Worm (Caenorhabditis elegans) whole organism, mixed stage, embryonic: ENCODE results near the gene ceh-93.

Experiments used
- M03D4.4 ChIP-seq: sonication (generic microtip); optimal IDR thresholded peaks from 2 replicates; lab custom pipeline; 2017; ENCODE audit warnings: mild to moderate bottlenecking, missing genetic modification characterization, missing compliant biosample characterization
- bed-3 ChIP-seq: fragments of 200-800 bp; sonication (Bioruptor generic); optimal IDR thresholded peaks from 3 replicates; lab custom pipeline; 2018; ENCODE audit warnings: mild to moderate bottlenecking, missing genetic modification characterization, moderate library complexity, missing compliant biosample characterization
- blmp-1 ChIP-seq: fragments of 150-350 bp; optimal IDR thresholded peaks from 2 replicates; lab custom pipeline; 2014; ENCODE audit warnings: missing biosample characterization, missing genetic modification characterization
- ceh-39 ChIP-seq: fragments of 150-350 bp; optimal IDR thresholded peaks from 2 replicates; lab custom pipeline; 2014; ENCODE audit warnings: missing biosample characterization, missing genetic modification characterization
- ceh-43 ChIP-seq: fragments of 200-800 bp; sonication (Bioruptor generic); optimal IDR thresholded peaks from 2 replicates; lab custom pipeline; 2018; ENCODE audit warnings: mild to moderate bottlenecking, missing genetic modification characterization, moderate library complexity, missing compliant biosample characterization
- ceh-83 ChIP-seq: fragments of 200-800 bp; sonication (Bioruptor generic); optimal IDR thresholded peaks from 2 replicates; lab custom pipeline; 2018; ENCODE audit warnings: mild to moderate bottlenecking, missing genetic modification characterization, missing compliant biosample characterization
- ces-1 ChIP-seq: fragments of 150-350 bp; optimal IDR thresholded peaks from 2 replicates; lab custom pipeline; 2014; ENCODE audit warnings: missing biosample characterization, missing genetic modification reagents, missing genetic modification characterization
- cnd-1 ChIP-seq: fragments of 200-800 bp; sonication (Bioruptor generic); optimal IDR thresholded peaks from 2 replicates; lab custom pipeline; 2018; ENCODE audit warnings: mild to moderate bottlenecking, missing genetic modification characterization, missing compliant biosample characterization
- drap-1 ChIP-seq: fragments of 200-800 bp; sonication (Bioruptor generic); optimal IDR thresholded peaks from 3 replicates; lab custom pipeline; 2018; ENCODE audit warnings: mild to moderate bottlenecking, missing genetic modification characterization, missing compliant biosample characterization
- elt-1 ChIP-seq: sonication (generic microtip); optimal IDR thresholded peaks from 2 replicates; lab custom pipeline; 2017; ENCODE audit warnings: missing genetic modification characterization, mild to moderate bottlenecking, missing compliant biosample characterization, antibody characterized with exemption, moderate library complexity, borderline replicate concordance; ENCODE audit not compliant: insufficient read depth
- flh-1 ChIP-seq: fragments of 200-800 bp; sonication (Bioruptor generic); optimal IDR thresholded peaks from 2 replicates; lab custom pipeline; 2018; ENCODE audit warnings: mild to moderate bottlenecking, missing genetic modification characterization, moderate library complexity, missing compliant biosample characterization
- ham-2 ChIP-seq: fragments of 200-800 bp; sonication (Bioruptor generic); optimal IDR thresholded peaks from 2 replicates; lab custom pipeline; 2018; ENCODE audit warnings: mild to moderate bottlenecking, missing genetic modification characterization, missing compliant biosample characterization
- lsy-2 ChIP-seq: fragments of 150-350 bp; optimal IDR thresholded peaks from 2 replicates; lab custom pipeline; 2014; ENCODE audit warnings: missing biosample characterization, missing genetic modification characterization
- mep-1 ChIP-seq: fragments of 150-350 bp; optimal IDR thresholded peaks from 2 replicates; lab custom pipeline; 2017; ENCODE audit warnings: missing biosample characterization, missing genetic modification reagents, missing genetic modification characterization, inconsistent platforms
- mls-2 ChIP-seq: sonication (generic microtip); optimal IDR thresholded peaks from 2 replicates; lab custom pipeline; 2016; ENCODE audit warnings: mild to moderate bottlenecking, missing genetic modification characterization, moderate library complexity, missing compliant biosample characterization
- nhr-237 ChIP-seq: fragments of 150-350 bp; optimal IDR thresholded peaks from 2 replicates; lab custom pipeline; 2014; ENCODE audit warnings: missing biosample characterization, missing genetic modification characterization
- pha-4 ChIP-seq: fragments of 150-350 bp; optimal IDR thresholded peaks from 2 replicates; lab custom pipeline; 2018; ENCODE audit warnings: missing biosample characterization, missing genetic modification reagents, missing genetic modification characterization
- sem-2 ChIP-seq: fragments of 200-800 bp; sonication (Bioruptor generic); optimal IDR thresholded peaks from 2 replicates; lab custom pipeline; 2018; ENCODE audit warnings: mild to moderate bottlenecking, missing genetic modification characterization, missing compliant biosample characterization
- sptf-1 ChIP-seq: sonication (generic microtip); optimal IDR thresholded peaks from 2 replicates; lab custom pipeline; 2017; ENCODE audit warnings: mild to moderate bottlenecking, missing genetic modification characterization, moderate library complexity, missing compliant biosample characterization
- tbx-8 ChIP-seq: fragments of 200-800 bp; sonication (Bioruptor generic); optimal IDR thresholded peaks from 2 replicates; lab custom pipeline; 2018; ENCODE audit warnings: mild to moderate bottlenecking, missing genetic modification characterization, moderate library complexity, missing compliant biosample characterization
- unc-120 ChIP-seq: sonication (generic microtip); optimal IDR thresholded peaks from 2 replicates; lab custom pipeline; 2017; ENCODE audit warnings: missing genetic modification characterization, missing compliant biosample characterization; ENCODE audit not compliant: poor library complexity, severe bottlenecking
- zip-8 ChIP-seq: fragments of 150-350 bp; optimal IDR thresholded peaks from 2 replicates; lab custom pipeline; 2014; ENCODE audit warnings: missing biosample characterization, missing genetic modification characterization
- ztf-11 ChIP-seq: fragments of 150-350 bp; optimal IDR thresholded peaks from 2 replicates; lab custom pipeline; 2014; ENCODE audit warnings: missing biosample characterization, missing genetic modification characterization

ceh-93 gene

ce11 chrX:388728-389127, at the start of gene ceh-93:
Gene ceh-93 (minus strand): TSS chrX:388797.
- TF ChIP-seq zip-8 (tag; lab: Kevin White, UChicago) (no peak), ces-1 (GFP tag; lab: Kevin White, UChicago) (peak; percentile 44)

- no peak for TF ChIP-seq mls-2 (tag; lab: Kevin White, UChicago)
- TF ChIP-seq sem-2 (GFP tag; lab: Kevin White, UChicago) = no peak
- TF ChIP-seq M03D4.4 = no peak
- no peak for TF ChIP-seq nhr-237 (tag; lab: Kevin White, UChicago)
- TF ChIP-seq lsy-2 (tag; lab: Kevin White, UChicago) = no peak
- TF ChIP-seq ceh-39 (tag; lab: Kevin White, UChicago) = no peak
- TF ChIP-seq sptf-1 (tag; lab: Kevin White, UChicago) = no peak
Observed at ce11 chrX:438396-438795, 49.8 kb upstream of the ceh-93 start.

- TF ChIP-seq lsy-2 (tag; lab: Kevin White, UChicago) (peak; percentile 34), ceh-83 (GFP tag; lab: Kevin White, UChicago) (peak; percentile 45), sem-2 (GFP tag; lab: Kevin White, UChicago) (no peak)
Observed at ce11 chrX:433747-434146, 45.1 kb upstream of the ceh-93 start, which contains the start of gene dve-1. Gene dve-1 (minus strand): TSS chrX:433812.

- TF ChIP-seq elt-1 = peak; percentile 1
- no peak for TF ChIP-seq sptf-1 (tag; lab: Kevin White, UChicago)
- peak; percentile 0 for TF ChIP-seq zip-8 (tag; lab: Kevin White, UChicago)
- no peak for TF ChIP-seq ceh-43
- peak; percentile 87 for TF ChIP-seq blmp-1 (tag; lab: Kevin White, UChicago)
Observed at ce11 chrX:433029-433693, 44.6 kb upstream of the ceh-93 start.

ce11 chrX:431596-431995, 43.0 kb upstream of the ceh-93 start:
- peak; percentile 29 for TF ChIP-seq pha-4 (tag; lab: Kevin White, UChicago)
- peak; percentile 13 for TF ChIP-seq ham-2 (GFP tag; lab: Kevin White, UChicago)
- TF ChIP-seq lsy-2 (tag; lab: Kevin White, UChicago) = peak; percentile 35
- TF ChIP-seq flh-1 (GFP tag; lab: Kevin White, UChicago) = no peak

ce11 chrX:425535-425934, 36.9 kb upstream of the ceh-93 start, which contains the start of gene ZK1193.2:
Gene ZK1193.2 (minus strand): TSS chrX:425635.
- no peak for TF ChIP-seq nhr-237 (tag; lab: Kevin White, UChicago)
- TF ChIP-seq mep-1 = no peak
- TF ChIP-seq ceh-83 (GFP tag; lab: Kevin White, UChicago) = no peak
- TF ChIP-seq flh-1 (GFP tag; lab: Kevin White, UChicago) = no peak

ce11 chrX:423757-424156, 35.2 kb upstream of the ceh-93 start:
- no peak for TF ChIP-seq tbx-8 (GFP tag; lab: Kevin White, UChicago)
- TF ChIP-seq cnd-1 = no peak
- no peak for TF ChIP-seq drap-1 (GFP tag; lab: Kevin White, UChicago)
- no peak for TF ChIP-seq ztf-11
- TF ChIP-seq unc-120 (tag; lab: Kevin White, UChicago) = no peak
- TF ChIP-seq ceh-83 (GFP tag; lab: Kevin White, UChicago) = no peak
- TF ChIP-seq nhr-237 (tag; lab: Kevin White, UChicago) = no peak
- no peak for TF ChIP-seq mep-1
- no peak for TF ChIP-seq flh-1 (GFP tag; lab: Kevin White, UChicago)
- TF ChIP-seq elt-1 = no peak
- no peak for TF ChIP-seq mls-2 (tag; lab: Kevin White, UChicago)
- TF ChIP-seq ces-1 (GFP tag; lab: Kevin White, UChicago) = no peak
- no peak for TF ChIP-seq bed-3 (GFP tag; lab: Kevin White, UChicago)
- no peak for TF ChIP-seq lsy-2 (tag; lab: Kevin White, UChicago)
